Worm (Caenorhabditis elegans) whole organism, mixed stage, embryonic: Measurements from ENCODE around the gene ZK105.1.

Experiments
- elt-3 ChIP-seq: fragments of 150-350 bp; optimal IDR thresholded peaks from 2 replicates; lab custom pipeline; 2014; ENCODE audit warnings: missing biosample characterization, missing genetic modification characterization
- ham-2 ChIP-seq: fragments of 200-800 bp; sonication (Bioruptor generic); optimal IDR thresholded peaks from 2 replicates; lab custom pipeline; 2018; ENCODE audit warnings: mild to moderate bottlenecking, missing genetic modification characterization, missing compliant biosample characterization
- snpc-4 ChIP-seq: fragments of 150-350 bp; optimal IDR thresholded peaks from 2 replicates; lab custom pipeline; 2014; ENCODE audit warnings: missing biosample characterization, missing genetic modification characterization

ce11 chrV:7739949-7740348 is 26.2 kb downstream of the ZK105.1 start:
- TF ChIP-seq snpc-4 (no peak), elt-3 (no peak), ham-2 (no peak)
